Fruit fly (Drosophila melanogaster) whole organism, embryonic: ENCODE data around the gene bun.

ENCODE experiments used
- B-H1 ChIP-seq: fragments of 200-800 bp; sonication (Bioruptor generic); IDR thresholded peaks from 3 replicates; pipeline ENCODE4 v1.3.6; 2022; ENCODE audit warnings: missing biosample characterization, missing genetic modification characterization
- CG12155 ChIP-seq: fragments of 200-800 bp; sonication (Bioruptor generic); optimal IDR thresholded peaks from 3 replicates; lab custom pipeline; 2016; ENCODE audit warnings: missing biosample characterization, missing genetic modification characterization
- CG14667 ChIP-seq: fragments of 200-800 bp; sonication (Bioruptor generic); IDR thresholded peaks from 2 replicates; pipeline ENCODE4 v1.3.6; 2022; ENCODE audit warnings: missing biosample characterization, missing genetic modification characterization
- CG16813 ChIP-seq: fragments of 200-800 bp; sonication (Bioruptor generic); IDR thresholded peaks from 3 replicates; pipeline ENCODE4 v1.3.6; 2022; ENCODE audit warnings: missing biosample characterization, missing genetic modification characterization; ENCODE audit not compliant: partially characterized antibody
- CG16863 ChIP-seq: fragments of 200-800 bp; sonication (Bioruptor generic); optimal IDR thresholded peaks from 3 replicates; lab custom pipeline; 2016; ENCODE audit warnings: missing biosample characterization, missing genetic modification characterization
- CG17359 ChIP-seq: fragments of 200-800 bp; sonication (Bioruptor generic); optimal IDR thresholded peaks from 3 replicates; lab custom pipeline; 2018; ENCODE audit warnings: missing biosample characterization, mild to moderate bottlenecking, missing genetic modification characterization, moderate library complexity
- CG18764 ChIP-seq: fragments of 200-800 bp; sonication (Bioruptor generic); optimal IDR thresholded peaks from 3 replicates; lab custom pipeline; 2016; ENCODE audit warnings: missing biosample characterization, missing genetic modification characterization
- CkIIα-i1 ChIP-seq: fragments of 200-800 bp; sonication (Bioruptor generic); IDR thresholded peaks from 2 replicates; pipeline ENCODE4 v1.3.6; 2022; ENCODE audit warnings: missing biosample characterization, missing genetic modification characterization
- Myb ChIP-seq: fragments of 200-800 bp; sonication (Bioruptor generic); optimal IDR thresholded peaks from 2 replicates; lab custom pipeline; 2016; ENCODE audit warnings: missing biosample characterization, missing genetic modification characterization
- Rx ChIP-seq: fragments of 200-800 bp; sonication (Bioruptor generic); IDR thresholded peaks from 2 replicates; pipeline ENCODE4 v1.3.6; 2022; ENCODE audit warnings: missing biosample characterization, missing genetic modification characterization
- abd-A ChIP-seq: fragments of 200-800 bp; sonication (Bioruptor generic); optimal IDR thresholded peaks from 3 replicates; lab custom pipeline; 2019; ENCODE audit warnings: missing biosample characterization, mild to moderate bottlenecking, missing genetic modification characterization, moderate library complexity
- caup ChIP-seq: fragments of 200-800 bp; sonication (Bioruptor generic); optimal IDR thresholded peaks from 3 replicates; lab custom pipeline; 2017; ENCODE audit warnings: missing biosample characterization, mild to moderate bottlenecking, missing genetic modification characterization, moderate library complexity; ENCODE audit not compliant: severe bottlenecking
- psq ChIP-seq: fragments of 200-800 bp; sonication (Bioruptor generic); optimal IDR thresholded peaks from 2 replicates; lab custom pipeline; 2017; ENCODE audit warnings: missing biosample characterization, missing genetic modification characterization

dm6 chr2L:12466506-12467043 lies 79.8 kb downstream of the bun start:
- TF ChIP-seq abd-A (tag; lab: Kevin White, UChicago), result no peak
- TF ChIP-seq caup, result no peak
- no peak for TF ChIP-seq Myb (GFP tag; lab: Kevin White, UChicago)
- no peak for TF ChIP-seq CG18764 (GFP tag; lab: Kevin White, UChicago)
- TF ChIP-seq CG14667, result no peak
- TF ChIP-seq psq, result no peak
- no peak for TF ChIP-seq CkIIα-i1 (GFP tag; lab: Robert Waterston, UW)
- TF ChIP-seq Rx, result no peak
- no peak for TF ChIP-seq B-H1 (GFP tag; lab: Robert Waterston, UW)
- TF ChIP-seq CG17359, result no peak
- TF ChIP-seq CG16863, result no peak
- no peak for TF ChIP-seq CG12155 (GFP tag; lab: Kevin White, UChicago)
- no peak for TF ChIP-seq CG16813
